Worm (Caenorhabditis elegans): Measurements from ENCODE around the gene ncs-6.
"Not testable (repeated sequence)": the region's sequence is repeated elsewhere in the genome, so short reads cannot be mapped to it uniquely, and the experiment has no call there.

- TF ChIP-seq pha-4 (tag; optimal IDR thresholded peaks at IDR 0.05); aly-2 (tag; optimal IDR thresholded peaks at IDR 0.05); nhr-43 (tag; optimal IDR thresholded peaks at IDR 0.05; ENCODE audit: poor library complexity, severe bottlenecking); nhr-237 (tag; optimal IDR thresholded peaks at IDR 0.05); ceh-82 (tag; optimal IDR thresholded peaks at IDR 0.05); nhr-28 (tag; optimal IDR thresholded peaks at IDR 0.05); sea-2 (GFP tag; optimal IDR thresholded peaks at IDR 0.05); unc-62 (GFP tag; optimal IDR thresholded peaks at IDR 0.05); fkh-2 (tag; optimal IDR thresholded peaks at IDR 0.05): not testable (repeated sequence)
These were observed 37.5 kb downstream of the ncs-6 start, which contains the start of gene fbxb-112 for ce11 chrII:3490797-3491196.

Measured in whole organism, L3 larva.